Worm (Caenorhabditis elegans): ENCODE measurements around the gene gmeb-2.

gmeb-2 gene

ce11 chrX:15841086-15841622 lies 37.7 kb upstream of the gmeb-2 start, which contains the start of gene serp-1.1 (continued):
- TF ChIP-seq lsy-27 (tag; optimal IDR thresholded peaks at IDR 0.05; ENCODE audit: borderline replicate concordance, insufficient read depth) (no peak), dox-1 (GFP tag; IDR thresholded peaks at IDR 0.05) (peak; percentile 98), nhr-90 (tag; optimal IDR thresholded peaks at IDR 0.05) (peak; percentile 98), B0035.1 (tag; optimal IDR thresholded peaks at IDR 0.05) (peak; percentile 89), ceh-40 (GFP tag; IDR thresholded peaks at IDR 0.05) (0 out of 2 replicates have a peak, but pooled peaks have one; percentile 51), snpc-3.4 (tag; optimal IDR thresholded peaks at IDR 0.05) (no peak), lir-1 (GFP tag; conservative IDR thresholded peaks at IDR 0.05) (peak; percentile 90), tlf-1 (GFP tag; optimal IDR thresholded peaks at IDR 0.05) (peak; percentile 96), C06A6.2 (GFP tag; conservative IDR thresholded peaks at IDR 0.05) (peak; percentile 95), egl-44 (GFP tag; IDR thresholded peaks at IDR 0.05) (peak; percentile 96), lsl-1 (GFP tag; optimal IDR thresholded peaks at IDR 0.05) (peak; percentile 35), aptf-2 (GFP tag; conservative IDR thresholded peaks at IDR 0.05) (peak; percentile 64; the same call in 1 of the 2 replicates), cebp-1 (GFP tag; IDR thresholded peaks at IDR 0.05) (no peak; the same call in none of the 2 replicates), cebp-1 (tag; optimal IDR thresholded peaks at IDR 0.05) (peak; percentile 95), snpc-1.3 (tag; optimal IDR thresholded peaks at IDR 0.05; ENCODE audit: insufficient read depth) (no peak), lin-35 (GFP tag; optimal IDR thresholded peaks at IDR 0.05) (peak in 2 of 3 experiments; percentile 61 to 90), ceh-58 (GFP tag; IDR thresholded peaks at IDR 0.05) (no peak), B0261.1 (tag; optimal IDR thresholded peaks at IDR 0.05) (peak; percentile 38), ztf-28 (GFP tag; IDR thresholded peaks at IDR 0.05) (no peak), nhr-179 (tag; optimal IDR thresholded peaks at IDR 0.05) (no peak), ekl-4 (GFP tag; IDR thresholded peaks at IDR 0.05) (peak; percentile 95), madf-6 (GFP tag; IDR thresholded peaks at IDR 0.05) (no peak; the same call in 1 of the 2 replicates), cebp-2 (GFP tag; IDR thresholded peaks at IDR 0.05) (peak; percentile 89; the same call in 1 of the 2 replicates), let-607 (tag; optimal IDR thresholded peaks at IDR 0.05) (peak; percentile 100), ztf-22 (GFP tag; optimal IDR thresholded peaks at IDR 0.05) (peak; percentile 98), hlh-12 (tag; optimal IDR thresholded peaks at IDR 0.05) (no peak), hsf-1 (GFP tag; IDR thresholded peaks at IDR 0.05) (peak; percentile 64), snpc-4 (GFP tag; optimal IDR thresholded peaks at IDR 0.05) (peak; percentile 73), snpc-4 (tag; optimal IDR thresholded peaks at IDR 0.05) (peak; percentile 83 to 91 (median 88)), F57C9.4 (tag; optimal IDR thresholded peaks at IDR 0.05) (peak; percentile 79), Y67H2A.10 (GFP tag; conservative IDR thresholded peaks at IDR 0.05) (peak; percentile 53; the same call in 1 of the 2 replicates), madf-8 (GFP tag; conservative IDR thresholded peaks at IDR 0.05) (no peak), F23B12.7 (tag; optimal IDR thresholded peaks at IDR 0.05; ENCODE audit: insufficient read depth) (peak; percentile 71)

- peak; percentile 67 for TF ChIP-seq B0336.3 (GFP tag; IDR thresholded peaks at IDR 0.05)
- TF ChIP-seq nhr-80 (tag; optimal IDR thresholded peaks at IDR 0.05) = peak; percentile 98
- no peak for TF ChIP-seq hlh-12 (tag; optimal IDR thresholded peaks at IDR 0.05)
- peak; percentile 94 for TF ChIP-seq atf-7 (tag; optimal IDR thresholded peaks at IDR 0.05)
- TF ChIP-seq chd-7 (tag; optimal IDR thresholded peaks at IDR 0.05) = peak; percentile 25
- TF ChIP-seq F57C9.4 (tag; optimal IDR thresholded peaks at IDR 0.05) = no peak
- no peak for TF ChIP-seq Y53G8AR.9 (GFP tag; conservative IDR thresholded peaks at IDR 0.05)
- TF ChIP-seq snpc-4 (GFP tag; optimal IDR thresholded peaks at IDR 0.05) = no peak
- peak in 2 of 4 experiments; percentile 21 to 41 for TF ChIP-seq snpc-4 (tag; optimal IDR thresholded peaks at IDR 0.05)
- TF ChIP-seq cebp-2 (GFP tag; IDR thresholded peaks at IDR 0.05) = no peak
- peak; percentile 99 for TF ChIP-seq let-607 (tag; optimal IDR thresholded peaks at IDR 0.05)
- no peak for TF ChIP-seq akir-1 (GFP tag; optimal IDR thresholded peaks at IDR 0.05)
- TF ChIP-seq D2030.7 (GFP tag; IDR thresholded peaks at IDR 0.05) = no peak
- peak; percentile 35 for TF ChIP-seq ztf-22 (GFP tag; optimal IDR thresholded peaks at IDR 0.05)
- peak; percentile 60 for TF ChIP-seq pha-4 (tag; optimal IDR thresholded peaks at IDR 0.05)
- TF ChIP-seq nhr-90 (tag; optimal IDR thresholded peaks at IDR 0.05) = peak; percentile 68
- peak; percentile 30 for TF ChIP-seq repo-1 (tag; optimal IDR thresholded peaks at IDR 0.05)
- peak; percentile 33; the same call in 1 of the 2 replicates for TF ChIP-seq nfyb-1 (GFP tag; IDR thresholded peaks at IDR 0.05)
- no peak for TF ChIP-seq him-1 (tag; optimal IDR thresholded peaks at IDR 0.05)
- no peak for TF ChIP-seq let-526 (GFP tag; IDR thresholded peaks at IDR 0.05)
- TF ChIP-seq F22D6.2 (tag; optimal IDR thresholded peaks at IDR 0.05) = peak; percentile 22
Observed at ce11 chrX:15842492-15842891, 36.4 kb upstream of the gmeb-2 start.

Measured in whole organism, young adult.